Worm (Caenorhabditis elegans) whole organism, L1 larva: ENCODE data around the gene F58D12.1.
A peak's percentile ranks its signal among the peaks of the same experiment; 100 is the strongest.

Source experiments
- C34B4.2 ChIP-seq: sonication (generic microtip); optimal IDR thresholded peaks from 2 replicates; lab custom pipeline; 2017; ENCODE audit warnings: mild to moderate bottlenecking, missing genetic modification characterization, missing compliant biosample characterization
- F16B12.6 ChIP-seq: fragments of 150-350 bp; optimal IDR thresholded peaks from 2 replicates; lab custom pipeline; 2014; ENCODE audit warnings: missing biosample characterization, missing genetic modification characterization
- aha-1 ChIP-seq: fragments of 150-350 bp; optimal IDR thresholded peaks from 2 replicates; lab custom pipeline; 2014; ENCODE audit warnings: missing biosample characterization, missing genetic modification characterization
- ceh-63 ChIP-seq: fragments of 200-800 bp; sonication (Bioruptor generic); optimal IDR thresholded peaks from 2 replicates; lab custom pipeline; 2018; ENCODE audit warnings: mild to moderate bottlenecking, missing genetic modification characterization, missing compliant biosample characterization
- ceh-8 ChIP-seq: fragments of 200-800 bp; sonication (Bioruptor generic); optimal IDR thresholded peaks from 2 replicates; lab custom pipeline; 2018; ENCODE audit warnings: mild to moderate bottlenecking, missing genetic modification characterization, moderate library complexity, missing compliant biosample characterization
- ceh-88 ChIP-seq: fragments of 200-800 bp; sonication (Bioruptor generic); IDR thresholded peaks from 2 replicates; pipeline ENCODE4 v1.3.6; 2022; ENCODE audit warnings: missing genetic modification characterization, missing compliant biosample characterization
- ces-1 ChIP-seq: fragments of 150-350 bp; optimal IDR thresholded peaks from 2 replicates; lab custom pipeline; 2014; ENCODE audit warnings: missing biosample characterization, missing genetic modification reagents, missing genetic modification characterization
- dpl-1 ChIP-seq, 3 experiments: fragments of 150-350 bp in 2 of 3; sonication (generic microtip) in 1 of 3; optimal IDR thresholded peaks; 2 replicates each; lab custom pipeline; 2014 to 2017; ENCODE audit warnings: missing biosample characterization in 3 of 3, missing genetic modification characterization in 3 of 3, missing genetic modification reagents in 3 of 3
- dsc-1 ChIP-seq: sonication (generic microtip); optimal IDR thresholded peaks from 2 replicates; lab custom pipeline; 2016; ENCODE audit warnings: mild to moderate bottlenecking, missing genetic modification characterization, missing compliant biosample characterization
- efl-3 ChIP-seq: fragments of 200-800 bp; sonication (Bioruptor generic); optimal IDR thresholded peaks from 2 replicates; lab custom pipeline; 2018; ENCODE audit warnings: mild to moderate bottlenecking, missing genetic modification characterization, missing compliant biosample characterization
- elt-2 ChIP-seq: sonication (generic microtip); optimal IDR thresholded peaks from 2 replicates; lab custom pipeline; 2016; ENCODE audit warnings: missing genetic modification characterization, mild to moderate bottlenecking, inconsistent platforms, missing compliant biosample characterization, missing genetic modification reagents
- ets-5 ChIP-seq: fragments of 200-800 bp; sonication (Bioruptor generic); IDR thresholded peaks from 2 replicates; pipeline ENCODE4 v1.3.6; 2022; ENCODE audit warnings: missing genetic modification characterization, missing compliant biosample characterization
- fkh-10 ChIP-seq: sonication (generic microtip); optimal IDR thresholded peaks from 2 replicates; lab custom pipeline; 2017; ENCODE audit warnings: missing biosample characterization, missing genetic modification reagents, missing genetic modification characterization
- fkh-8 ChIP-seq: sonication (generic microtip); optimal IDR thresholded peaks from 2 replicates; lab custom pipeline; 2016; ENCODE audit warnings: mild to moderate bottlenecking, missing genetic modification characterization, missing compliant biosample characterization
- fos-1 ChIP-seq: fragments of 150-350 bp; optimal IDR thresholded peaks from 2 replicates; lab custom pipeline; 2014; ENCODE audit warnings: missing biosample characterization, missing genetic modification characterization
- grh-1 ChIP-seq: fragments of 200-800 bp; sonication (Bioruptor generic); IDR thresholded peaks from 2 replicates; pipeline ENCODE4 v1.3.6; 2022; ENCODE audit warnings: missing genetic modification reagents, missing genetic modification characterization, missing compliant biosample characterization
- isw-1 ChIP-seq: fragments of 200-800 bp; sonication (Bioruptor generic); IDR thresholded peaks from 2 replicates; pipeline ENCODE4 v1.3.6; 2022; ENCODE audit warnings: missing genetic modification characterization, missing compliant biosample characterization
- jun-1 ChIP-seq: fragments of 150-350 bp; optimal IDR thresholded peaks from 2 replicates; lab custom pipeline; 2014; ENCODE audit warnings: missing biosample characterization, missing genetic modification reagents, missing genetic modification characterization
- lin-14 ChIP-seq: fragments of 200-800 bp; sonication (Bioruptor generic); optimal IDR thresholded peaks from 2 replicates; lab custom pipeline; 2018; ENCODE audit warnings: mild to moderate bottlenecking, missing genetic modification characterization, moderate library complexity, missing compliant biosample characterization
- lin-15B ChIP-seq: fragments of 150-350 bp; sonication (generic microtip); optimal IDR thresholded peaks from 3 replicates; lab custom pipeline; 2014; ENCODE audit warnings: missing biosample characterization, missing genetic modification characterization
- lin-35 ChIP-seq, 2 experiments: fragments of 150-350 bp; optimal IDR thresholded peaks; 2 replicates each; lab custom pipeline; 2014; ENCODE audit warnings: missing biosample characterization in 2 of 2, missing genetic modification characterization in 2 of 2, missing genetic modification reagents in 2 of 2
- lir-3 ChIP-seq: sonication (generic microtip); optimal IDR thresholded peaks from 2 replicates; lab custom pipeline; 2016; ENCODE audit warnings: mild to moderate bottlenecking, missing genetic modification characterization, moderate library complexity, missing compliant biosample characterization; ENCODE audit not compliant: poor library complexity
- mab-9 ChIP-seq: fragments of 200-800 bp; sonication (Bioruptor generic); IDR thresholded peaks from 2 replicates; pipeline ENCODE4 v1.3.6; 2022; ENCODE audit warnings: missing genetic modification reagents, missing genetic modification characterization, missing compliant biosample characterization
- mef-2 ChIP-seq: fragments of 150-350 bp; optimal IDR thresholded peaks from 2 replicates; lab custom pipeline; 2014; ENCODE audit warnings: missing biosample characterization, missing genetic modification characterization
- nhr-19 ChIP-seq: fragments of 200-800 bp; sonication (Bioruptor generic); conservative IDR thresholded peaks from 2 replicates; pipeline ENCODE4 v1.3.6; 2022; ENCODE audit warnings: missing genetic modification characterization, missing compliant biosample characterization
- nhr-47 ChIP-seq: sonication (generic microtip); optimal IDR thresholded peaks from 2 replicates; lab custom pipeline; 2016; ENCODE audit warnings: mild to moderate bottlenecking, missing genetic modification characterization, moderate library complexity, missing compliant biosample characterization
- nhr-71 ChIP-seq: sonication (generic microtip); optimal IDR thresholded peaks from 2 replicates; lab custom pipeline; 2016; ENCODE audit warnings: mild to moderate bottlenecking, missing genetic modification characterization, moderate library complexity, missing compliant biosample characterization
- nhr-85 ChIP-seq: sonication (generic microtip); peaks from one replicate; lab custom pipeline; 2016; ENCODE audit warnings: missing genetic modification characterization, inconsistent platforms, missing compliant biosample characterization
- nhr-90 ChIP-seq: sonication (generic microtip); optimal IDR thresholded peaks from 2 replicates; lab custom pipeline; 2016; ENCODE audit warnings: mild to moderate bottlenecking, missing genetic modification characterization, missing compliant biosample characterization; ENCODE audit not compliant: poor library complexity
- pag-3 ChIP-seq: sonication (generic microtip); optimal IDR thresholded peaks from 2 replicates; lab custom pipeline; 2017; ENCODE audit warnings: missing genetic modification characterization, mild to moderate bottlenecking, missing compliant biosample characterization, antibody characterized with exemption, borderline replicate concordance; ENCODE audit not compliant: insufficient read depth
- pax-3 ChIP-seq: fragments of 200-800 bp; sonication (Bioruptor generic); optimal IDR thresholded peaks from 2 replicates; lab custom pipeline; 2018; ENCODE audit warnings: mild to moderate bottlenecking, missing genetic modification characterization, moderate library complexity, missing compliant biosample characterization
- pqm-1 ChIP-seq: sonication (generic microtip); optimal IDR thresholded peaks from 3 replicates; lab custom pipeline; 2017; ENCODE audit warnings: missing biosample characterization, missing genetic modification characterization
- rnt-1 ChIP-seq: sonication (generic microtip); optimal IDR thresholded peaks from 2 replicates; lab custom pipeline; 2016; ENCODE audit warnings: mild to moderate bottlenecking, missing genetic modification characterization, moderate library complexity, missing compliant biosample characterization
- snu-23 ChIP-seq: sonication (generic microtip); optimal IDR thresholded peaks from 2 replicates; lab custom pipeline; 2016; ENCODE audit warnings: missing genetic modification characterization, missing compliant biosample characterization
- sox-4 ChIP-seq: sonication (generic microtip); optimal IDR thresholded peaks from 2 replicates; lab custom pipeline; 2016; ENCODE audit warnings: missing genetic modification characterization, missing compliant biosample characterization
- sup-37 ChIP-seq: fragments of 200-800 bp; sonication (Bioruptor generic); optimal IDR thresholded peaks from 2 replicates; lab custom pipeline; 2018; ENCODE audit warnings: mild to moderate bottlenecking, missing genetic modification characterization, missing compliant biosample characterization
- swsn-7 ChIP-seq: sonication (generic microtip); optimal IDR thresholded peaks from 2 replicates; lab custom pipeline; 2016; ENCODE audit warnings: missing genetic modification characterization, missing compliant biosample characterization
- tbx-2 ChIP-seq: sonication (generic microtip); optimal IDR thresholded peaks from 2 replicates; lab custom pipeline; 2016; ENCODE audit warnings: missing genetic modification characterization, missing compliant biosample characterization
- unc-62 ChIP-seq: fragments of 150-350 bp; optimal IDR thresholded peaks from 2 replicates; lab custom pipeline; 2014; ENCODE audit warnings: missing biosample characterization, missing genetic modification reagents, missing genetic modification characterization
- unc-86 ChIP-seq: sonication (generic microtip); optimal IDR thresholded peaks from 2 replicates; lab custom pipeline; 2016; ENCODE audit warnings: missing genetic modification characterization, missing compliant biosample characterization
- unc-98 ChIP-seq: fragments of 200-800 bp; sonication (Bioruptor generic); IDR thresholded peaks from 2 replicates; pipeline ENCODE4 v1.3.6; 2022; ENCODE audit warnings: missing genetic modification characterization, missing compliant biosample characterization
- xbp-1 ChIP-seq: sonication (generic microtip); optimal IDR thresholded peaks from 2 replicates; lab custom pipeline; 2016; ENCODE audit warnings: missing genetic modification characterization, missing compliant biosample characterization
- ztf-11 ChIP-seq, 2 experiments: sonication (generic microtip); optimal IDR thresholded peaks; 2 replicates each; lab custom pipeline; 2016 to 2017; ENCODE audit warnings: missing genetic modification characterization in 2 of 2, missing biosample characterization in 1 of 2, missing compliant biosample characterization in 1 of 2

Gene F58D12.1

ce11 chrV:14028256-14028743 is 21.1 kb upstream of the F58D12.1 start (continued):
- TF ChIP-seq swsn-7 (peak; percentile 59), dsc-1 (tag; lab: Kevin White, UChicago) (no peak), nhr-90 (tag; lab: Kevin White, UChicago) (peak; percentile 87), mef-2 (tag; lab: Kevin White, UChicago) (no peak), ces-1 (GFP tag; lab: Kevin White, UChicago) (no peak), rnt-1 (tag; lab: Kevin White, UChicago) (peak; percentile 81), fos-1 (peak; percentile 46), lin-35 (GFP tag; optimal IDR thresholded peaks at IDR 0.05; lab: Kevin White, UChicago) (peak in 1 of 2 experiments; percentile 36), pag-3 (tag; lab: Kevin White, UChicago) (no peak), elt-2 (tag; lab: Kevin White, UChicago) (peak; percentile 84), sup-37 (peak; percentile 9), tbx-2 (peak; percentile 9), ztf-11 (tag; optimal IDR thresholded peaks at IDR 0.05; lab: Kevin White, UChicago) (peak in 1 of 2 experiments; percentile 57), ceh-88 (0 out of 2 replicates have a peak, but pooled peaks have one; percentile 35), ceh-63 (GFP tag; lab: Kevin White, UChicago) (no peak), nhr-85 (tag; lab: Kevin White, UChicago) (peak; percentile 86), ets-5 (GFP tag; lab: Robert Waterston, UW) (0 out of 2 replicates have a peak, but pooled peaks have one; percentile 44), lin-14 (GFP tag; lab: Kevin White, UChicago) (no peak), ceh-8 (GFP tag; lab: Kevin White, UChicago) (no peak), C34B4.2 (tag; lab: Kevin White, UChicago) (no peak)

ce11 chrV:14033649-14034048 is 15.7 kb upstream of the F58D12.1 start, which contains the start of gene ins-10:
Gene ins-10, plus strand, starts transcription at chrV:14033949.
- TF ChIP-seq sox-4 (tag; lab: Kevin White, UChicago) (no peak), fkh-8 (tag; lab: Kevin White, UChicago) (no peak), elt-2 (tag; lab: Kevin White, UChicago) (no peak), F16B12.6 (no peak), fkh-10 (GFP tag; lab: Kevin White, UChicago) (no peak), lin-35 (GFP tag; optimal IDR thresholded peaks at IDR 0.05; lab: Kevin White, UChicago) (no peak), jun-1 (tag; lab: Kevin White, UChicago) (no peak), aha-1 (tag; lab: Kevin White, UChicago) (no peak), unc-86 (no peak), pqm-1 (tag; lab: Kevin White, UChicago) (no peak), rnt-1 (tag; lab: Kevin White, UChicago) (no peak), lin-15B (tag; lab: Kevin White, UChicago) (no peak), efl-3 (GFP tag; lab: Kevin White, UChicago) (no peak), ceh-8 (GFP tag; lab: Kevin White, UChicago) (no peak), unc-62 (GFP tag; lab: Kevin White, UChicago) (no peak)

- peak; percentile 16 for TF ChIP-seq fkh-8 (tag; lab: Kevin White, UChicago)
- TF ChIP-seq isw-1 (GFP tag; lab: Robert Waterston, UW) = peak; percentile 96
- TF ChIP-seq nhr-85 (tag; lab: Kevin White, UChicago) = peak; percentile 79
- peak; percentile 38 to 58 (median 39) for TF ChIP-seq dpl-1 (GFP tag; optimal IDR thresholded peaks at IDR 0.05; lab: Kevin White, UChicago)
- TF ChIP-seq ceh-88 = peak; percentile 95
- peak; percentile 96 for TF ChIP-seq grh-1
- TF ChIP-seq nhr-47 (tag; lab: Kevin White, UChicago) = peak; percentile 71
- peak; percentile 65 for TF ChIP-seq pax-3 (tag; lab: Kevin White, UChicago)
- peak in 1 of 2 experiments; percentile 48 for TF ChIP-seq lin-35 (GFP tag; optimal IDR thresholded peaks at IDR 0.05; lab: Kevin White, UChicago)
- peak; percentile 31 for TF ChIP-seq xbp-1
- peak; percentile 67 for TF ChIP-seq lin-14 (GFP tag; lab: Kevin White, UChicago)
- TF ChIP-seq nhr-90 (tag; lab: Kevin White, UChicago) = peak; percentile 29
- peak; percentile 68 for TF ChIP-seq unc-98
- peak; percentile 44 for TF ChIP-seq swsn-7
- peak; percentile 91 for TF ChIP-seq mab-9 (GFP tag; lab: Robert Waterston, UW)
- peak; percentile 97 for TF ChIP-seq nhr-19 (GFP tag; lab: Robert Waterston, UW)
- TF ChIP-seq snu-23 (GFP tag; lab: Kevin White, UChicago) = peak; percentile 31
- TF ChIP-seq unc-86 = peak; percentile 15
- peak; percentile 72 for TF ChIP-seq nhr-71
- peak; percentile 39 for TF ChIP-seq lir-3 (tag; lab: Kevin White, UChicago)
- peak in 1 of 2 experiments; percentile 3 for TF ChIP-seq ztf-11 (tag; optimal IDR thresholded peaks at IDR 0.05; lab: Kevin White, UChicago)
- TF ChIP-seq dsc-1 (tag; lab: Kevin White, UChicago) = peak; percentile 31
- peak; percentile 73 for TF ChIP-seq rnt-1 (tag; lab: Kevin White, UChicago)
These were observed 10.9 kb upstream of the F58D12.1 start, which contains the start of gene vps-39 for ce11 chrV:14038328-14039084. Gene vps-39, minus strand, starts transcription at chrV:14038378.
